Fruit fly (Drosophila melanogaster) whole organism: ENCODE data around the gene KP78a.

Source experiments
- CG8478 ChIP-seq: fragments of >200 bp; optimal IDR thresholded peaks from 2 replicates; lab custom pipeline; 2018; ENCODE audit warnings: inconsistent platforms
- psq ChIP-seq: fragments of >200 bp; optimal IDR thresholded peaks from 2 replicates; lab custom pipeline; 2017

DNA sequence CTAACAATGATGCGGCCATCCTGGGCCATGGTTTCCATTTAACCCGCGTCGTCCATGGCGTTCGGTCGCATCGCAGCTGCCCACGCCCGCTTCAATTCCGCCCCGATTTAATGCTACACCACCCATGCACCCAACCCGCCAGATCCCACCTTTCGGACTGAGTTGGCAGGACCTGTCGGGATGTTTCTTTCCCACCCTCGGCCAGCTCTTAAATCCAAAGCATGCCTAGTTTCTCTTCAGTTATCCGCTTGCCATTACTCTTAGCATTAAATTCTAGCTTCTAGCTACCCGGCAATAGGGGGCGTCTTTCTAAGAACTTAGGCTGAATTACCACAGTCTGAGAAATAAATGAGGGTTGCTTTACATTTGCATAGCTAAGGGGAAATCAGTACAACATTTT lies 40.6 kb downstream of the KP78a start:
- TF ChIP-seq CG8478 (lab: Kevin White, UChicago) (no peak), psq (lab: Kevin White, UChicago) (no peak)
